Worm (Caenorhabditis elegans): ENCODE measurements around the gene flad-1.

The flad-1 gene

DNA sequence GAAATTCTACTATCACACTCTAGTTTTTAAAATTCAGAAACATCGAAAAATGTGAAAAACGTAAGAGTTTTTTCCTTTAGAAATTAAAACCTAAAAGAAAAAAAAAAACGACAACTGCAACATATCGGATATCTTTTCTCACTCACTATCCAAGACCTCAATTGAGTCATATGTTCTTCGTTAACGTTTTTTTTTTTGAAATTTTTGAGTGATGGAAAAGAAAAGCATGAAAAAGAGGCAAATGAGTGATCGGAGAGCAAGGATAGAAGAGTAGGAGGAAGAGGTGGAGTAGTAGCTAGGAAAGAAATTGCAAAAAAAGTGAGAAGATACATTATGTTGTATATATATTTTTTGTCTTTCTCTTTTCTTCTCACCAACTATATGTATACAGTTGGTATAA, 45.6 kb downstream of the flad-1 start:
- TF ChIP-seq sptf-2 (GFP tag; optimal IDR thresholded peaks at IDR 0.05) (no peak), akir-1 (GFP tag; optimal IDR thresholded peaks at IDR 0.05) (no peak), mxl-1 (tag; optimal IDR thresholded peaks at IDR 0.05) (no peak), hsf-1 (GFP tag; IDR thresholded peaks at IDR 0.05) (no peak), F39B2.1 (GFP tag; IDR thresholded peaks at IDR 0.05) (no peak), Y79H2A.3 (GFP tag; conservative IDR thresholded peaks at IDR 0.05) (no peak), rcor-1 (GFP tag; IDR thresholded peaks at IDR 0.05) (no peak), K12H6.12 (tag; optimal IDR thresholded peaks at IDR 0.05) (no peak), F10E7.11 (tag; optimal IDR thresholded peaks at IDR 0.05) (no peak), athp-1 (tag; optimal IDR thresholded peaks at IDR 0.05) (no peak), F55B11.4 (tag; optimal IDR thresholded peaks at IDR 0.05; ENCODE audit: borderline replicate concordance, insufficient read depth) (no peak), egl-18 (GFP tag; IDR thresholded peaks at IDR 0.05) (no peak), dpl-1 (GFP tag; optimal IDR thresholded peaks at IDR 0.05) (no peak), hmg-1.2 (GFP tag; IDR thresholded peaks at IDR 0.05) (no peak), zfh-2 (GFP tag; conservative IDR thresholded peaks at IDR 0.05) (no peak), F52B5.7 (tag; optimal IDR thresholded peaks at IDR 0.05) (no peak), nfyb-1 (GFP tag; IDR thresholded peaks at IDR 0.05) (no peak), ZK185.1 (tag; optimal IDR thresholded peaks at IDR 0.05; ENCODE audit: poor library complexity, severe bottlenecking) (no peak), ama-1 (optimal IDR thresholded peaks at IDR 0.05) (no peak), ama-1 (GFP tag; optimal IDR thresholded peaks at IDR 0.05) (no peak), mel-28 (tag; optimal IDR thresholded peaks at IDR 0.05; ENCODE audit: borderline replicate concordance) (no peak)

DNA sequence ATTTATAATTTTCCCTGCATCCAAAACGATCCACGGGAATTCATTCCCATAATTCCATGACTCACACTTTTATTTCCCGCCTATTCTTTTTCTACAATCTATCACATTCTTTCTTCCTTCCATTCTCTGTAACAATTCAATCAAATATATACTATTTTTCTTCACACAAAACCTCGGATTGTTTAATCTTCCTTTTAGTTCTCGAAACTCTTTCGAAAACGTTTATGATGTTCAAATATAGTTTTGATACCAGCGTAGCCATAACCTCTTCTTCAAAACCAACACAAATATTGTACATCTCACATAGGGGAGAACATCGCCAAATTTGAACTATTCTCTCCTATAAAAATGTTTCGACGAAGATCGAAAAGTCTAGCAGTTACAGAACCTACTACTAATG, 46.9 kb downstream of the flad-1 start, which contains the start of gene lec-3:
lec-3 (plus strand) TSS at position 301 of the 400 bp plus-strand sequence.
- TF ChIP-seq cebp-1 (GFP tag; IDR thresholded peaks at IDR 0.05) (no peak), cebp-1 (tag; optimal IDR thresholded peaks at IDR 0.05) (no peak), F10E7.11 (tag; optimal IDR thresholded peaks at IDR 0.05) (no peak), somi-1 (GFP tag; optimal IDR thresholded peaks at IDR 0.05) (no peak), hmg-1.2 (GFP tag; IDR thresholded peaks at IDR 0.05) (no peak), ceh-40 (GFP tag; IDR thresholded peaks at IDR 0.05) (no peak), Y67H2A.10 (GFP tag; conservative IDR thresholded peaks at IDR 0.05) (no peak), ztf-28 (GFP tag; IDR thresholded peaks at IDR 0.05) (no peak), egrh-3 (GFP tag; IDR thresholded peaks at IDR 0.05) (no peak), K11D2.4 (GFP tag; IDR thresholded peaks at IDR 0.05) (no peak), bed-1 (GFP tag; IDR thresholded peaks at IDR 0.05) (no peak)

DNA sequence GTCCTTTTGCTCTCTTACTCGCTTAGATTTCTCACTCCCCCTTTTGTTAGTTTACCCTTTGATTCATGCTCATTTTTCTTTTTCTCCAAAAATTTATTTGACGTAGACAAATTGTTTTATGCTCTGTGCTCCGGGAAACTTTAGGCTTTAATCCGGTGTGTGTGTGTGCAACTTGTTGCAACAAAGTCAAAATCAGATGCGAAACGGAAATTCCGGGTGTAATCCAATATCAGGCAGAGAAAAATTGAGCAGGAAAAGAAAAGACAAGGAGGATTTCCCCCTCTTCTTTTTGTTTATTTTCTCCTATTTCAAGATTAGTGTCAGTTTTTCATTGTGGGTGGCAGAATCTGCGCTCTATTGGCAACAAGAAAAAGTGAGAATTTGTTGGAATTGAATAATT, 48.5 kb downstream of the flad-1 start:
- no peak for TF ChIP-seq attf-6 (GFP tag; IDR thresholded peaks at IDR 0.05)
- TF ChIP-seq hrde-1 (tag; optimal IDR thresholded peaks at IDR 0.05; ENCODE audit: borderline replicate concordance), result no peak
- no peak for TF ChIP-seq Y53F4B.3 (GFP tag; IDR thresholded peaks at IDR 0.05)
- no peak for TF ChIP-seq bed-2 (GFP tag; IDR thresholded peaks at IDR 0.05)
- TF ChIP-seq Y53G8AR.9 (GFP tag; conservative IDR thresholded peaks at IDR 0.05), result no peak
- no peak for TF ChIP-seq attf-5 (GFP tag; optimal IDR thresholded peaks at IDR 0.05)
- TF ChIP-seq nhr-179 (tag; optimal IDR thresholded peaks at IDR 0.05), result no peak
- no peak for TF ChIP-seq chd-7 (tag; optimal IDR thresholded peaks at IDR 0.05)
